Fruit fly (Drosophila melanogaster) whole organism, embryonic: ENCODE measurements around the gene CG6254.

Experiments used
- ATbp ChIP-seq: fragments of 200-800 bp; sonication (Bioruptor generic); optimal IDR thresholded peaks from 2 replicates; lab custom pipeline; 2017; ENCODE audit warnings: missing biosample characterization, mild to moderate bottlenecking, missing genetic modification characterization, missing genetic modification reagents
- Atf6 ChIP-seq: fragments of 200-800 bp; sonication (Bioruptor generic); IDR thresholded peaks from 2 replicates; pipeline ENCODE4 v1.3.6; 2022; ENCODE audit warnings: missing biosample characterization, missing genetic modification characterization
- Bteb2 ChIP-seq: fragments of 200-800 bp; sonication (Bioruptor generic); optimal IDR thresholded peaks from 2 replicates; lab custom pipeline; 2016; ENCODE audit warnings: missing biosample characterization, missing genetic modification characterization
- CG12219 ChIP-seq: fragments of 200-800 bp; sonication (Bioruptor generic); optimal IDR thresholded peaks from 3 replicates; lab custom pipeline; 2018; ENCODE audit warnings: missing biosample characterization, mild to moderate bottlenecking, missing genetic modification characterization
- CG14050 ChIP-seq: fragments of 200-800 bp; sonication (Bioruptor generic); IDR thresholded peaks from 3 replicates; pipeline ENCODE4 v1.3.6; 2022; ENCODE audit warnings: missing biosample characterization, missing genetic modification characterization
- CG14710 ChIP-seq: fragments of 200-800 bp; sonication (Bioruptor generic); optimal IDR thresholded peaks from 3 replicates; lab custom pipeline; 2019; ENCODE audit warnings: missing biosample characterization, mild to moderate bottlenecking, missing genetic modification characterization, moderate library complexity
- CG17186 ChIP-seq: fragments of 200-800 bp; sonication (Bioruptor generic); optimal IDR thresholded peaks from 3 replicates; lab custom pipeline; 2017; ENCODE audit warnings: missing biosample characterization, missing genetic modification reagents, missing genetic modification characterization
- CG17328 ChIP-seq: fragments of 200-800 bp; sonication (Bioruptor generic); IDR thresholded peaks from 2 replicates; pipeline ENCODE4 v1.3.6; 2022; ENCODE audit warnings: missing biosample characterization, missing genetic modification characterization
- CG17802 ChIP-seq: fragments of 200-800 bp; sonication (Bioruptor generic); optimal IDR thresholded peaks from 2 replicates; lab custom pipeline; 2018; ENCODE audit warnings: missing biosample characterization, mild to moderate bottlenecking, missing genetic modification characterization, moderate library complexity
- CG2116 ChIP-seq: fragments of 200-800 bp; sonication (Bioruptor generic); optimal IDR thresholded peaks from 3 replicates; lab custom pipeline; 2018; ENCODE audit warnings: missing biosample characterization, mild to moderate bottlenecking, missing genetic modification characterization
- CG3065 ChIP-seq: fragments of 200-800 bp; sonication (Bioruptor generic); optimal IDR thresholded peaks from 2 replicates; lab custom pipeline; 2016; ENCODE audit warnings: missing biosample characterization, missing genetic modification characterization
- CG4404 ChIP-seq: fragments of 200-800 bp; sonication (Bioruptor generic); IDR thresholded peaks from 2 replicates; pipeline ENCODE4 v1.3.6; 2022; ENCODE audit warnings: missing biosample characterization, missing genetic modification characterization
- CG4730 ChIP-seq: fragments of 200-800 bp; sonication (Bioruptor generic); IDR thresholded peaks from 2 replicates; pipeline ENCODE4 v1.3.6; 2022; ENCODE audit warnings: missing biosample characterization, missing genetic modification characterization
- CG7786 ChIP-seq: fragments of 200-800 bp; sonication (Bioruptor generic); optimal IDR thresholded peaks from 2 replicates; lab custom pipeline; 2016; ENCODE audit warnings: missing biosample characterization, missing genetic modification characterization
- CG7839 ChIP-seq: fragments of 200-800 bp; sonication (Bioruptor generic); optimal IDR thresholded peaks from 3 replicates; lab custom pipeline; 2018; ENCODE audit warnings: missing biosample characterization, mild to moderate bottlenecking, missing genetic modification characterization, moderate library complexity
- CG9817 ChIP-seq: fragments of 200-800 bp; sonication (Bioruptor generic); optimal IDR thresholded peaks from 2 replicates; lab custom pipeline; 2018; ENCODE audit warnings: missing biosample characterization, mild to moderate bottlenecking, missing genetic modification characterization, moderate library complexity
- CkIIα-i1 ChIP-seq: fragments of 200-800 bp; sonication (Bioruptor generic); IDR thresholded peaks from 2 replicates; pipeline ENCODE4 v1.3.6; 2022; ENCODE audit warnings: missing biosample characterization, missing genetic modification characterization
- Deaf1 ChIP-seq: fragments of 200-800 bp; optimal IDR thresholded peaks from 3 replicates; lab custom pipeline; 2019; ENCODE audit warnings: missing biosample characterization, mild to moderate bottlenecking, missing genetic modification characterization, moderate library complexity
- Dek ChIP-seq: fragments of 200-800 bp; sonication (Bioruptor generic); optimal IDR thresholded peaks from 3 replicates; lab custom pipeline; 2019; ENCODE audit warnings: missing biosample characterization, mild to moderate bottlenecking, missing genetic modification characterization, moderate library complexity
- Fer3 ChIP-seq: fragments of 200-800 bp; sonication (Bioruptor generic); optimal IDR thresholded peaks from 2 replicates; lab custom pipeline; 2018; ENCODE audit warnings: missing biosample characterization, mild to moderate bottlenecking, missing genetic modification characterization, moderate library complexity
- H2.0 ChIP-seq: fragments of 200-800 bp; sonication (Bioruptor generic); IDR thresholded peaks from 2 replicates; pipeline ENCODE4 v1.3.6; 2022; ENCODE audit warnings: missing biosample characterization, missing genetic modification characterization
- HLH3B ChIP-seq: fragments of 200-800 bp; sonication (Bioruptor generic); IDR thresholded peaks from 2 replicates; pipeline ENCODE4 v1.3.6; 2022; ENCODE audit warnings: missing biosample characterization, missing genetic modification characterization
- HmgD ChIP-seq: fragments of 200-800 bp; sonication (Bioruptor generic); optimal IDR thresholded peaks from 3 replicates; lab custom pipeline; 2016; ENCODE audit warnings: missing biosample characterization, missing genetic modification characterization
- Jarid2 ChIP-seq: fragments of 200-800 bp; sonication (Bioruptor generic); optimal IDR thresholded peaks from 3 replicates; lab custom pipeline; 2017; ENCODE audit warnings: mild to moderate bottlenecking, missing biosample characterization, missing genetic modification reagents, missing genetic modification characterization
- Side ChIP-seq: fragments of 200-800 bp; sonication (Bioruptor generic); optimal IDR thresholded peaks from 2 replicates; lab custom pipeline; 2016; ENCODE audit warnings: missing biosample characterization, missing genetic modification characterization
- Sox100B ChIP-seq: fragments of 200-800 bp; sonication (Bioruptor generic); optimal IDR thresholded peaks from 3 replicates; lab custom pipeline; 2018; ENCODE audit warnings: missing biosample characterization, mild to moderate bottlenecking, missing genetic modification characterization
- Sry-β ChIP-seq: fragments of 200-800 bp; sonication (Bioruptor generic); optimal IDR thresholded peaks from 2 replicates; lab custom pipeline; 2018; ENCODE audit warnings: missing biosample characterization, mild to moderate bottlenecking, missing genetic modification characterization, moderate library complexity
- ato ChIP-seq: fragments of 200-800 bp; sonication (Bioruptor generic); IDR thresholded peaks from 2 replicates; pipeline ENCODE4 v1.3.6; 2022; ENCODE audit warnings: missing biosample characterization, missing genetic modification characterization; ENCODE audit not compliant: partially characterized antibody
- bbx ChIP-seq: fragments of 200-800 bp; sonication (Bioruptor generic); IDR thresholded peaks from 2 replicates; pipeline ENCODE4 v1.3.6; 2022; ENCODE audit warnings: missing biosample characterization, missing genetic modification characterization; ENCODE audit not compliant: partially characterized antibody
- bcd ChIP-seq: fragments of 200-800 bp; sonication (Bioruptor generic); optimal IDR thresholded peaks from 2 replicates; lab custom pipeline; 2017; ENCODE audit warnings: missing biosample characterization, mild to moderate bottlenecking, missing genetic modification characterization
- bsh ChIP-seq, 2 experiments: fragments of 200-800 bp; sonication (Bioruptor generic); optimal IDR thresholded peaks; 2 replicates each; lab custom pipeline; 2017 to 2018; ENCODE audit warnings: mild to moderate bottlenecking in 2 of 2, missing biosample characterization in 2 of 2, missing genetic modification characterization in 2 of 2, moderate library complexity in 1 of 2
- dmrt11E ChIP-seq: fragments of 200-800 bp; sonication (Bioruptor generic); optimal IDR thresholded peaks from 3 replicates; lab custom pipeline; 2018; ENCODE audit warnings: missing biosample characterization, mild to moderate bottlenecking, missing genetic modification characterization, moderate library complexity
- dmrt99B ChIP-seq: fragments of 200-800 bp; sonication (Bioruptor generic); optimal IDR thresholded peaks from 2 replicates; lab custom pipeline; 2018; ENCODE audit warnings: missing biosample characterization, mild to moderate bottlenecking, missing genetic modification characterization, moderate library complexity
- emc ChIP-seq: fragments of 200-800 bp; sonication (Bioruptor generic); optimal IDR thresholded peaks from 2 replicates; lab custom pipeline; 2016; ENCODE audit warnings: missing biosample characterization, missing genetic modification characterization
- en ChIP-seq: fragments of 200-800 bp; sonication (Bioruptor generic); optimal IDR thresholded peaks from 2 replicates; lab custom pipeline; 2016; ENCODE audit warnings: missing biosample characterization, missing genetic modification characterization
- fd64A ChIP-seq: fragments of 200-800 bp; sonication (Bioruptor generic); optimal IDR thresholded peaks from 3 replicates; lab custom pipeline; 2018; ENCODE audit warnings: missing biosample characterization, mild to moderate bottlenecking, missing genetic modification characterization
- gce ChIP-seq: fragments of 200-800 bp; sonication (Bioruptor generic); IDR thresholded peaks from 3 replicates; pipeline ENCODE4 v1.3.6; 2022; ENCODE audit warnings: missing biosample characterization, missing genetic modification characterization
- gem ChIP-seq: fragments of 200-800 bp; sonication (Bioruptor generic); optimal IDR thresholded peaks from 2 replicates; lab custom pipeline; 2019; ENCODE audit warnings: missing biosample characterization, mild to moderate bottlenecking, missing genetic modification characterization, moderate library complexity
- ham ChIP-seq: fragments of 200-800 bp; sonication (Bioruptor generic); IDR thresholded peaks from 2 replicates; pipeline ENCODE4 v1.3.6; 2022; ENCODE audit warnings: missing biosample characterization, missing genetic modification characterization
- her ChIP-seq: fragments of 200-800 bp; sonication (Bioruptor generic); optimal IDR thresholded peaks from 2 replicates; lab custom pipeline; 2016; ENCODE audit warnings: missing biosample characterization, missing genetic modification characterization
- prd ChIP-seq, 3 experiments: fragments of >200 bp in 2 of 3; fragments of 200-800 bp in 1 of 3; sonication (Bioruptor generic) in 1 of 3; optimal IDR thresholded peaks in 2 of 3; IDR thresholded peaks in 1 of 3; 2 replicates in 2 of 3; 3 replicates in 1 of 3; pipeline versions ENCODE4 v1.3.6 to Lab custom; 2017 to 2022; ENCODE audit warnings: missing biosample characterization in 1 of 3, missing genetic modification characterization in 1 of 3
- sc ChIP-seq, 3 experiments: fragments of >200 bp in 2 of 3; fragments of 200-800 bp in 1 of 3; sonication (Bioruptor generic) in 1 of 3; optimal IDR thresholded peaks; 2 replicates in 2 of 3; 3 replicates in 1 of 3; lab custom pipeline; 2017; ENCODE audit warnings: mild to moderate bottlenecking in 1 of 3, missing biosample characterization in 1 of 3, missing genetic modification characterization in 1 of 3, missing genetic modification reagents in 1 of 3
- sima ChIP-seq: fragments of 200-800 bp; sonication (Bioruptor generic); optimal IDR thresholded peaks from 2 replicates; lab custom pipeline; 2016; ENCODE audit warnings: missing biosample characterization, missing genetic modification characterization
- stc ChIP-seq: fragments of 200-800 bp; sonication (Bioruptor generic); IDR thresholded peaks from 2 replicates; pipeline ENCODE4 v1.3.6; 2022; ENCODE audit warnings: missing biosample characterization, missing genetic modification characterization
- tap ChIP-seq: fragments of 200-800 bp; optimal IDR thresholded peaks from 3 replicates; lab custom pipeline; 2019; ENCODE audit warnings: missing biosample characterization, mild to moderate bottlenecking, missing genetic modification characterization, moderate library complexity
- toy ChIP-seq: fragments of 200-800 bp; sonication (Bioruptor generic); IDR thresholded peaks from 2 replicates; pipeline ENCODE4 v1.3.6; 2022; ENCODE audit warnings: missing biosample characterization, missing genetic modification characterization
- wdn ChIP-seq: fragments of 200-800 bp; sonication (Bioruptor generic); IDR thresholded peaks from 2 replicates; pipeline ENCODE4 v1.3.6; 2022; ENCODE audit warnings: missing biosample characterization, missing genetic modification characterization
- zfh2 ChIP-seq: fragments of 200-800 bp; sonication (Bioruptor generic); optimal IDR thresholded peaks from 2 replicates; lab custom pipeline; 2016; ENCODE audit warnings: missing biosample characterization, missing genetic modification characterization

Gene CG6254

DNA sequence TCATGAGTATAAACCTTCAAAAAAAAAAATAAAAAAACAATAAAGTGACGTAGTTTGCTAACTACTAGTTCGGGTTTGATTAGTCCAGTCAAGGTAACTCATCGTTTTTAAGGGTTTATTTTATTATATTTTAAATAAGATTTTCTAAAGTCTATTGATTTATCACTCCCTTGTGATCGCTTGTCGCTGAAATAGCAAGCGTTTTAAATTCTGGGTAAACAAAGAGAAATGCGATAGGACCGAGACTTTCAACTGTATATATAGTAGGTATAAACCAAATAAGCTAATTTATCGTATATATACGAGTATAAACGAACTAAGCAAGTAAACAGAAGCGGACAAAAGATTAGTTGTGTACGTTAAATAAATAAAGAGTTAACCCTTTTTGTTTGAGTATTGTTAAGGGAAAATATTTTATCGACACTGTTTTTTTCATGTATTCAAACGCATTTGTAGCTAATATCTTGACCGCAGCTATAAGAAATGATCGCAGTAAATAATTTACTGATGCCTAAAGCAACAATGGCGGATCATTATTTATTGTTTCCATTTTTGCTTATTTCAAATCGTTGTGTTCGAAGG lies 7.4 kb upstream of the CG6254 start (continued):
- no peak for TF ChIP-seq emc (GFP tag; lab: Kevin White, UChicago)
- no peak for TF ChIP-seq her (GFP tag; lab: Kevin White, UChicago)
- TF ChIP-seq H2.0 (GFP tag; lab: Robert Waterston, UW), result peak; percentile 59; the same call in 1 of the 2 replicates
- TF ChIP-seq stc (GFP tag; lab: Robert Waterston, UW), result no peak
- TF ChIP-seq CG7786, result peak; percentile 28
- no peak for TF ChIP-seq en (GFP tag; lab: Kevin White, UChicago)
- peak; percentile 37 for TF ChIP-seq Fer3
- no peak for TF ChIP-seq CG3065 (GFP tag; lab: Kevin White, UChicago)
- TF ChIP-seq CG12219 (GFP tag; lab: Kevin White, UChicago), result no peak
- no peak for TF ChIP-seq sima (GFP tag; lab: Kevin White, UChicago)
- TF ChIP-seq CkIIα-i1, result no peak
- TF ChIP-seq HLH3B (GFP tag; lab: Robert Waterston, UW), result 0 out of 2 replicates have a peak, but pooled peaks have one; percentile 22
- TF ChIP-seq HmgD, result no peak
- no peak for TF ChIP-seq CG17186 (GFP tag; lab: Kevin White, UChicago)
- TF ChIP-seq CG4404 (GFP tag; lab: Robert Waterston, UW), result no peak
- peak; percentile 15 for TF ChIP-seq bcd (GFP tag; lab: Kevin White, UChicago)
- TF ChIP-seq wdn (GFP tag; lab: Robert Waterston, UW), result peak; percentile 49; the same call in 1 of the 2 replicates
- TF ChIP-seq CG9817 (tag; lab: Kevin White, UChicago), result peak; percentile 41
- TF ChIP-seq CG17328 (GFP tag; lab: Robert Waterston, UW), result peak; percentile 18; the same call in 1 of the 2 replicates
- peak; percentile 55 for TF ChIP-seq dmrt11E (tag; lab: Kevin White, UChicago)
- 0 out of 3 replicates have a peak, but pooled peaks have one; percentile 20 for TF ChIP-seq gce
- no peak for TF ChIP-seq dmrt99B (tag; lab: Kevin White, UChicago)
- TF ChIP-seq CG17802 (tag; lab: Kevin White, UChicago), result no peak
- peak; percentile 22 for TF ChIP-seq ATbp (GFP tag; lab: Kevin White, UChicago)
- TF ChIP-seq sc (optimal IDR thresholded peaks at IDR 0.05; lab: Kevin White, UChicago), result no peak
- TF ChIP-seq sc (GFP tag; optimal IDR thresholded peaks at IDR 0.05; lab: Kevin White, UChicago), result peak; percentile 4
- TF ChIP-seq bbx (GFP tag; lab: Robert Waterston, UW), result no peak
- TF ChIP-seq bsh (GFP tag; optimal IDR thresholded peaks at IDR 0.05; lab: Kevin White, UChicago), result peak in 1 of 2 experiments; percentile 63
- TF ChIP-seq Sox100B (GFP tag; lab: Kevin White, UChicago), result peak; percentile 25
- TF ChIP-seq Side (GFP tag; lab: Kevin White, UChicago), result peak; percentile 15
- no peak for TF ChIP-seq toy (GFP tag; lab: Robert Waterston, UW)
- TF ChIP-seq tap, result peak; percentile 24
- peak; percentile 16 for TF ChIP-seq fd64A (GFP tag; lab: Kevin White, UChicago)
- peak; percentile 57 for TF ChIP-seq Atf6 (GFP tag; lab: Robert Waterston, UW)
- no peak for TF ChIP-seq zfh2 (GFP tag; lab: Kevin White, UChicago)
- TF ChIP-seq ato (GFP tag; lab: Robert Waterston, UW), result no peak
- no peak for TF ChIP-seq CG14710 (tag; lab: Kevin White, UChicago)
- no peak for TF ChIP-seq Deaf1 (tag; lab: Kevin White, UChicago)
- peak; percentile 62 for TF ChIP-seq gem (tag; lab: Kevin White, UChicago)
- TF ChIP-seq Dek (tag; lab: Kevin White, UChicago), result peak; percentile 12
- TF ChIP-seq Bteb2 (GFP tag; lab: Kevin White, UChicago), result peak; percentile 29
- TF ChIP-seq CG14050 (GFP tag; lab: Robert Waterston, UW), result no peak
- TF ChIP-seq CG7839 (tag; lab: Kevin White, UChicago), result peak; percentile 36
- TF ChIP-seq Sry-β, result no peak
- TF ChIP-seq CG2116 (GFP tag; lab: Kevin White, UChicago), result peak; percentile 10
- TF ChIP-seq prd (optimal IDR thresholded peaks at IDR 0.05; lab: Kevin White, UChicago), result no peak
- TF ChIP-seq prd (GFP tag; IDR thresholded peaks at IDR 0.05; lab: Robert Waterston, UW), result peak; percentile 26; the same call in 2 of the 3 replicates
- no peak for TF ChIP-seq ham (GFP tag; lab: Robert Waterston, UW)
- no peak for TF ChIP-seq CG4730 (GFP tag; lab: Robert Waterston, UW)
- TF ChIP-seq Jarid2 (GFP tag; lab: Kevin White, UChicago), result no peak
